Fruit fly (Drosophila melanogaster): ENCODE measurements around the gene NimC1.

DNA sequence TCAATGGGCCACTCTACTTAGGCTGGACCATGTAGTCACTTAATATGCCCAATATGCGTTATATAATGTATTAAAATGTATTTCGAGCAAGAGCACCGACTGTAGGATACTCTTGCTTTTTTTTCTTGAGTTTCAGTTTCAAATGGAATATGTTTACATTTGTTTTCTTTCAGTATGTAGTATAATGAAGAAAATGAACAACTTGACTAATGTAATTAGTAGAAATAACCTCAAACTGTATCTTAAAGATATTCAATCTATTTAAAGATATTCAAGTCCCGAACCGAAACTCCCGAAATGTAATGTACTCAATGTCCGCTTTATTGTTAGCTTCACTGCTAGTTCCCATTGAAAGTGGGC, 48.2 kb upstream of the NimC1 start:
- no peak for TF ChIP-seq Ets98B (GFP tag; IDR thresholded peaks at IDR 0.05)
- no peak for TF ChIP-seq CG12605 (GFP tag; IDR thresholded peaks at IDR 0.05)
- no peak for TF ChIP-seq CG34367 (tag; optimal IDR thresholded peaks at IDR 0.05)
- no peak for TF ChIP-seq EcR (GFP tag; optimal IDR thresholded peaks at IDR 0.05)
- TF ChIP-seq Pif1B (GFP tag; optimal IDR thresholded peaks at IDR 0.05), result no peak
- TF ChIP-seq CG10348 (GFP tag; IDR thresholded peaks at IDR 0.05), result no peak
- TF ChIP-seq Pif1A (GFP tag; optimal IDR thresholded peaks at IDR 0.05), result no peak
- TF ChIP-seq CG8159 (tag; optimal IDR thresholded peaks at IDR 0.05), result peak; percentile 76

Measured in whole organism, pupa.